Worm (Caenorhabditis elegans) whole organism, L4 larva: ENCODE data around the gene C54C6.11.
A peak's percentile ranks its signal among the peaks of the same experiment; 100 is the strongest.

ENCODE experiments used
- F10B5.3 ChIP-seq: sonication (generic microtip); optimal IDR thresholded peaks from 2 replicates; lab custom pipeline; 2016; ENCODE audit warnings: mild to moderate bottlenecking, missing genetic modification characterization, missing compliant biosample characterization
- F37D6.2 ChIP-seq: sonication (generic microtip); optimal IDR thresholded peaks from 2 replicates; lab custom pipeline; 2016; ENCODE audit warnings: mild to moderate bottlenecking, missing genetic modification characterization, missing compliant biosample characterization
- Y105C5A.15 ChIP-seq: fragments of 200-800 bp; sonication (Bioruptor generic); IDR thresholded peaks from 2 replicates; pipeline ENCODE4 v1.3.6; 2022; ENCODE audit warnings: missing genetic modification characterization, missing compliant biosample characterization
- aha-1 ChIP-seq: fragments of 150-350 bp; peaks from one replicate; lab custom pipeline; 2014; ENCODE audit warnings: missing biosample characterization, missing genetic modification characterization
- ama-1 ChIP-seq: fragments of 150-350 bp; optimal IDR thresholded peaks from 2 replicates; lab custom pipeline; 2014; ENCODE audit warnings: inconsistent platforms, mixed read lengths
- ceh-28 ChIP-seq: fragments of 150-350 bp; optimal IDR thresholded peaks from 2 replicates; lab custom pipeline; 2014; ENCODE audit warnings: missing biosample characterization, missing genetic modification reagents, missing genetic modification characterization
- ceh-44 ChIP-seq: fragments of 200-800 bp; sonication (Bioruptor generic); IDR thresholded peaks from 2 replicates; pipeline ENCODE4 v1.3.6; 2022; ENCODE audit warnings: missing genetic modification reagents, missing genetic modification characterization, missing compliant biosample characterization
- ceh-82 ChIP-seq: sonication (generic microtip); optimal IDR thresholded peaks from 2 replicates; lab custom pipeline; 2017; ENCODE audit warnings: missing biosample characterization, missing genetic modification characterization
- ctbp-1 ChIP-seq: fragments of 200-800 bp; sonication (Bioruptor generic); IDR thresholded peaks from 2 replicates; pipeline ENCODE4 v1.3.6; 2022; ENCODE audit warnings: missing genetic modification reagents, missing genetic modification characterization, missing compliant biosample characterization
- daf-16 ChIP-seq, 3 experiments: sonication (generic microtip); optimal IDR thresholded peaks; 2 replicates each; lab custom pipeline; 2016 to 2017; ENCODE audit warnings: missing genetic modification characterization in 3 of 3, missing genetic modification reagents in 3 of 3, mild to moderate bottlenecking in 2 of 3, missing compliant biosample characterization in 2 of 3, missing biosample characterization in 1 of 3, moderate library complexity in 1 of 3
- dmd-6 ChIP-seq: fragments of 200-800 bp; sonication (Bioruptor generic); IDR thresholded peaks from 2 replicates; pipeline ENCODE4 v1.3.6; 2022; ENCODE audit warnings: missing genetic modification reagents, missing genetic modification characterization, missing compliant biosample characterization
- dmd-8 ChIP-seq: fragments of 200-800 bp; sonication (Bioruptor generic); IDR thresholded peaks from 2 replicates; pipeline ENCODE4 v1.3.6; 2022; ENCODE audit warnings: missing genetic modification characterization, missing compliant biosample characterization
- dpl-1 ChIP-seq: fragments of 150-350 bp; optimal IDR thresholded peaks from 2 replicates; lab custom pipeline; 2014; ENCODE audit warnings: missing biosample characterization, missing genetic modification reagents, missing genetic modification characterization
- dve-1 ChIP-seq: sonication (generic microtip); optimal IDR thresholded peaks from 2 replicates; lab custom pipeline; 2017; ENCODE audit warnings: antibody characterized with exemption, mild to moderate bottlenecking, missing genetic modification characterization, missing compliant biosample characterization; ENCODE audit not compliant: insufficient read depth
- fkh-10 ChIP-seq: fragments of 150-350 bp; optimal IDR thresholded peaks from 2 replicates; lab custom pipeline; 2014; ENCODE audit warnings: missing biosample characterization, missing genetic modification reagents, missing genetic modification characterization
- hif-1 ChIP-seq, 2 experiments: sonication (generic microtip); optimal IDR thresholded peaks; 2 replicates each; lab custom pipeline; 2016 to 2017; ENCODE audit warnings: missing compliant biosample characterization in 2 of 2, missing genetic modification characterization in 2 of 2, missing genetic modification reagents in 2 of 2, missing genotype in 2 of 2, mild to moderate bottlenecking in 1 of 2
- hlh-11 ChIP-seq: fragments of 200-800 bp; sonication (Bioruptor generic); optimal IDR thresholded peaks from 2 replicates; lab custom pipeline; 2018; ENCODE audit warnings: mild to moderate bottlenecking, missing genetic modification characterization, missing compliant biosample characterization
- hlh-30 ChIP-seq: sonication (generic microtip); optimal IDR thresholded peaks from 2 replicates; lab custom pipeline; 2017; ENCODE audit warnings: antibody characterized with exemption, mild to moderate bottlenecking, missing genetic modification characterization, missing compliant biosample characterization; ENCODE audit not compliant: insufficient read depth
- hmg-1.1 ChIP-seq: fragments of 200-800 bp; sonication (Bioruptor generic); IDR thresholded peaks from 2 replicates; pipeline ENCODE4 v1.3.6; 2022; ENCODE audit warnings: missing genetic modification reagents, missing genetic modification characterization, missing compliant biosample characterization
- lim-7 ChIP-seq: fragments of 200-800 bp; sonication (Bioruptor generic); IDR thresholded peaks from 2 replicates; pipeline ENCODE4 v1.3.6; 2022; ENCODE audit warnings: missing genetic modification characterization, missing compliant biosample characterization
- lin-13 ChIP-seq: fragments of 150-350 bp; optimal IDR thresholded peaks from 2 replicates; lab custom pipeline; 2014; ENCODE audit warnings: missing biosample characterization, missing genetic modification reagents, missing genetic modification characterization
- lin-38 ChIP-seq: fragments of 200-800 bp; sonication (Bioruptor generic); IDR thresholded peaks from 2 replicates; pipeline ENCODE4 v1.3.6; 2022; ENCODE audit warnings: missing genetic modification reagents, missing genetic modification characterization, missing compliant biosample characterization
- lsy-2 ChIP-seq, 2 experiments: fragments of 150-350 bp in 1 of 2; sonication (generic microtip) in 1 of 2; optimal IDR thresholded peaks; 2 replicates each; lab custom pipeline; 2014 to 2017; ENCODE audit warnings: missing biosample characterization in 2 of 2, missing genetic modification characterization in 2 of 2
- madf-9 ChIP-seq: fragments of 200-800 bp; sonication (Bioruptor generic); conservative IDR thresholded peaks from 2 replicates; pipeline ENCODE4 v1.3.6; 2022; ENCODE audit warnings: missing genetic modification reagents, missing genetic modification characterization, missing compliant biosample characterization
- mdl-1 ChIP-seq, 2 experiments: fragments of 150-350 bp in 1 of 2; sonication (generic microtip) in 1 of 2; optimal IDR thresholded peaks; 2 replicates each; lab custom pipeline; 2014 to 2017; ENCODE audit warnings: missing biosample characterization in 2 of 2, missing genetic modification characterization in 2 of 2
- mep-1 ChIP-seq: fragments of 150-350 bp; sonication (generic microtip); optimal IDR thresholded peaks from 3 replicates; lab custom pipeline; 2014; ENCODE audit warnings: missing biosample characterization, missing genetic modification characterization
- mes-2 ChIP-seq: sonication (generic microtip); optimal IDR thresholded peaks from 2 replicates; lab custom pipeline; 2016; ENCODE audit warnings: missing genotype, mild to moderate bottlenecking, missing genetic modification characterization, missing compliant biosample characterization; ENCODE audit not compliant: poor library complexity, severe bottlenecking
- nhr-10 ChIP-seq: fragments of 150-350 bp; optimal IDR thresholded peaks from 2 replicates; lab custom pipeline; 2014; ENCODE audit warnings: missing biosample characterization, missing genetic modification characterization
- nhr-28 ChIP-seq: fragments of 150-350 bp; optimal IDR thresholded peaks from 2 replicates; lab custom pipeline; 2014; ENCODE audit warnings: missing biosample characterization, missing genetic modification characterization
- nhr-48 ChIP-seq: sonication (generic microtip); optimal IDR thresholded peaks from 2 replicates; lab custom pipeline; 2016; ENCODE audit warnings: mild to moderate bottlenecking, missing genetic modification characterization, missing compliant biosample characterization
- nhr-76 ChIP-seq: fragments of 150-350 bp; optimal IDR thresholded peaks from 2 replicates; lab custom pipeline; 2014; ENCODE audit warnings: missing biosample characterization, missing genetic modification characterization
- nhr-77 ChIP-seq: fragments of 150-350 bp; optimal IDR thresholded peaks from 2 replicates; lab custom pipeline; 2014; ENCODE audit warnings: missing biosample characterization, missing genetic modification characterization
- php-3 ChIP-seq: fragments of 200-800 bp; sonication (Bioruptor generic); IDR thresholded peaks from 2 replicates; pipeline ENCODE4 v1.3.6; 2022; ENCODE audit warnings: missing genetic modification reagents, missing genetic modification characterization, missing compliant biosample characterization
- pqm-1 ChIP-seq: sonication (generic microtip); optimal IDR thresholded peaks from 2 replicates; lab custom pipeline; 2017; ENCODE audit warnings: missing biosample characterization, missing genetic modification characterization
- rbr-2 ChIP-seq: sonication (generic microtip); optimal IDR thresholded peaks from 2 replicates; lab custom pipeline; 2016; ENCODE audit warnings: missing genotype, missing genetic modification characterization, missing compliant biosample characterization
- unc-62 ChIP-seq, 3 experiments: fragments of 150-350 bp in 1 of 3; sonication (generic microtip); optimal IDR thresholded peaks in 2 of 3; peaks in 1 of 3; 1 replicate in 1 of 3; 2 replicates in 2 of 3; lab custom pipeline; 2014 to 2017; ENCODE audit warnings: missing biosample characterization in 3 of 3, missing genetic modification characterization in 3 of 3, missing genetic modification reagents in 3 of 3, missing genotype in 1 of 3
- zfp-3 ChIP-seq: fragments of 200-800 bp; sonication (Bioruptor generic); conservative IDR thresholded peaks from 2 replicates; pipeline ENCODE4 v1.3.6; 2022; ENCODE audit warnings: missing genetic modification reagents, missing genetic modification characterization, missing compliant biosample characterization

C54C6.11 gene

DNA sequence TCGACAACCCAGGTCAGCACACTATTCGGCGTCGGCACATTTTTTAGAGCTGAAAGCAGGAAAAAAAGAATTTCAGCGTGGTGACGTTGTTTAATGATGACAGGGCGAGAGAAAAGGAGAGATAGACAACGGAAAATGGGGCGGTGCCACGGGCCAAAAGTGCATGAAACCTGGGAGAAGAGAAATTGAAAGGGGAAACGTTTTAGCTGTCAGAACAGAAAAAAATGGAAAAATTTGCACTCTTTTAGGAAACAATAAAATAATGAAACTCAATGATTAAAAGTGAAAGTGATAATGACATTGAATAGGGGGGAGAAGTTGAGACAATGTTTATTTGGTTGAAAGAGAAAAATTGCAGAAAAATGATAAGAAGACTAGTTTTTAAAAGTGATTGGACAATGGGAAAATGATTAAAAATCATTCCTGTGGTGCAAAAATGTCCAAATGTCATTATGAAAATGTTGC is 18.3 kb upstream of the C54C6.11 start, which contains the start of gene pitp-1:
Gene pitp-1 (minus strand): TSS at position 51 of the 465 bp plus-strand sequence.
- TF ChIP-seq daf-16 (GFP tag; optimal IDR thresholded peaks at IDR 0.05; lab: Kevin White, UChicago) (no peak), daf-16 (tag; optimal IDR thresholded peaks at IDR 0.05; lab: Kevin White, UChicago) (peak; percentile 43), aha-1 (tag; lab: Kevin White, UChicago) (peak; percentile 3), nhr-77 (tag; lab: Kevin White, UChicago) (peak; percentile 10), fkh-10 (no peak), mep-1 (tag; lab: Kevin White, UChicago) (peak; percentile 8), F10B5.3 (tag; lab: Kevin White, UChicago) (no peak), php-3 (GFP tag; lab: Robert Waterston, UW) (0 out of 2 replicates have a peak, but pooled peaks have one; percentile 10), zfp-3 (no peak), hlh-11 (tag; lab: Kevin White, UChicago) (peak; percentile 44), dmd-6 (GFP tag; lab: Robert Waterston, UW) (peak; percentile 93), hif-1 (tag; optimal IDR thresholded peaks at IDR 0.05; lab: Kevin White, UChicago) (no peak), dmd-8 (GFP tag; lab: Robert Waterston, UW) (no peak), pqm-1 (tag; lab: Kevin White, UChicago) (peak; percentile 41), nhr-48 (tag; lab: Kevin White, UChicago) (peak; percentile 78), dve-1 (peak; percentile 57), nhr-28 (tag; lab: Kevin White, UChicago) (peak; percentile 49)

DNA sequence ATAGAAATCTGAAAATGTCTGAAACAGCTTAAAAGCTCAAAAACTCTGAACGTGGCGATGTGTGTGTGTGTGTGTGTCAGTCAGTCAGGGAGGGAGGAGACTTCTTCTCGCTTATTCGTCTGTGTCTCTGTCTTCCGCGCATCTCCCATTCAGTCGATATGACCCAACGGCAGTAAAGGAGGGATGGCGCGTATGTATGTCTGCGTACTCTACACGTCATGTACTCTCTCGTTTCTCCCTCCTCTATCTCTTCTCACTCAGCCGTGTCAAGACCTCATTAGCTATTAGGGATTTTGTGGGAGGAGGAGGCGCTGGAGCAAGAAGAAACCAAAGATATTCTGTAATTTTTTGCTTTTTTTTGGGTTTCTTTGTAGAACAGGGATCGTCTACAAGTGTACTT is 16.1 kb upstream of the C54C6.11 start:
- peak; percentile 53 for TF ChIP-seq nhr-28 (tag; lab: Kevin White, UChicago)
- TF ChIP-seq lin-38 (GFP tag; lab: Robert Waterston, UW), result peak; percentile 32
- peak; percentile 31 for TF ChIP-seq dpl-1
- peak; percentile 71 for TF ChIP-seq rbr-2 (tag; lab: Kevin White, UChicago)
- peak; percentile 38; the same call in 1 of the 2 replicates for TF ChIP-seq dmd-6 (GFP tag; lab: Robert Waterston, UW)
- TF ChIP-seq nhr-10 (tag; lab: Kevin White, UChicago), result no peak
- 0 out of 2 replicates have a peak, but pooled peaks have one; percentile 44 for TF ChIP-seq ctbp-1 (GFP tag; lab: Robert Waterston, UW)
- TF ChIP-seq mes-2 (tag; lab: Kevin White, UChicago), result peak; percentile 53
- TF ChIP-seq ceh-44 (GFP tag; lab: Robert Waterston, UW), result no peak
- peak; percentile 15 for TF ChIP-seq F37D6.2
- TF ChIP-seq ceh-82, result no peak
- peak; percentile 18 for TF ChIP-seq lin-13 (GFP tag; lab: Kevin White, UChicago)
- no peak for TF ChIP-seq nhr-76
- peak; percentile 71 for TF ChIP-seq mep-1 (tag; lab: Kevin White, UChicago)
- TF ChIP-seq hlh-30 (tag; lab: Kevin White, UChicago), result peak; percentile 77
- TF ChIP-seq ama-1 (lab: Kevin White, UChicago), result no peak
- no peak for TF ChIP-seq Y105C5A.15
- TF ChIP-seq daf-16 (GFP tag; optimal IDR thresholded peaks at IDR 0.05; lab: Kevin White, UChicago), result no peak
- TF ChIP-seq daf-16 (tag; optimal IDR thresholded peaks at IDR 0.05; lab: Kevin White, UChicago), result peak; percentile 17
- TF ChIP-seq madf-9 (GFP tag; lab: Robert Waterston, UW), result 0 out of 2 replicates have a peak, but pooled peaks have one; percentile 12
- peak; percentile 57 to 62 for TF ChIP-seq lsy-2 (tag; optimal IDR thresholded peaks at IDR 0.05; lab: Kevin White, UChicago)
- TF ChIP-seq unc-62 (GFP tag; optimal IDR thresholded peaks at IDR 0.05 in 1 of 2; lab: Kevin White, UChicago), result peak in 1 of 2 experiments; percentile 63
- no peak for TF ChIP-seq unc-62 (tag; optimal IDR thresholded peaks at IDR 0.05; lab: Kevin White, UChicago)
- TF ChIP-seq lim-7, result no peak
- peak; percentile 75 for TF ChIP-seq hmg-1.1
- peak; percentile 25 for TF ChIP-seq dve-1
- TF ChIP-seq aha-1 (tag; lab: Kevin White, UChicago), result peak; percentile 65
- peak; percentile 36 for TF ChIP-seq ceh-28 (tag; lab: Kevin White, UChicago)
- TF ChIP-seq hlh-11 (tag; lab: Kevin White, UChicago), result peak; percentile 51

DNA sequence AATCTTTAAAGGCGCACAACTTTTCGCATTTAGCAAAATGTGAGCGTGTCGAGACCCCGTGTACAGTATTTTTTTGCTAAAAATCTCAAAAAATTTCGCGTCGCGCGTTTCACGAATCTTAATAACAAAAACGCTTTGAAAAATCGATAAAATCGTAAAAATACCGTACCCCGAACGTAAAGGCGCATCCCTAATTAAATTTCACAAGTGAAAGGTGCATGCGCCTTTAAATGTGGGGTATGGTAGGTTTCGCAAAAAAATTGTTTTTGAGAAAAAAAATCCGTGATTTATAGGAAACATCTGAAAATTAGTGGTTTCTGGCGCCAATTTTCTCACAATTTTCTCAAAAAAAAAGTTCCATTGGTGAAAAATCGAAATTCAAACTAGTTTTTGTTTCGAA is 13.9 kb upstream of the C54C6.11 start:
- TF ChIP-seq lin-38 (GFP tag; lab: Robert Waterston, UW) (peak; percentile 23; the same call in 1 of the 2 replicates), mdl-1 (tag; optimal IDR thresholded peaks at IDR 0.05; lab: Kevin White, UChicago) (no peak)
